Worm (Caenorhabditis elegans): ENCODE measurements around the gene C50F4.6.

C50F4.6 gene

DNA sequence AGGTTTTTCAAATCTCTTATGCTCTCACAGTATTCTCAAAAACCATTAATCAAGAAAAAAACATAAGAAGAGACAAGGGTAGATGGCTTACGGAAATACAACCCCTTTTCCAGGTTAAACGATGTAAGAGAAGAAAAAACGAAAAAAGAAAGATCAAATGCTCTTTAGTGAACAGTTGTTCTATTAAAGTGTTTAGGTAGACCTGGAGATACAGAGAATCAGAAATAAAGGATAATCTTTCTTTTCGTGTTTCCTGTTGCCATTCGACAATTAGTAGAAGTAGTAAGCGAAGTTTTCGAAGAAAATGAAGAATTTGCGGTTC is 37.4 kb downstream of the C50F4.6 start, which contains the start of gene K09G1.1:
Gene K09G1.1, plus strand, starts transcription at position 223 of the 322 bp plus-strand sequence.
- TF ChIP-seq nfya-1 (tag; optimal IDR thresholded peaks at IDR 0.05; ENCODE audit: borderline replicate concordance, insufficient read depth) (no peak), F52B5.7 (tag; optimal IDR thresholded peaks at IDR 0.05) (no peak), efl-1 (GFP tag; optimal IDR thresholded peaks at IDR 0.05) (no peak), lsy-27 (tag; optimal IDR thresholded peaks at IDR 0.05; ENCODE audit: borderline replicate concordance, insufficient read depth) (no peak), ztf-28 (GFP tag; IDR thresholded peaks at IDR 0.05) (no peak), unc-130 (GFP tag; optimal IDR thresholded peaks at IDR 0.05) (no peak), hrde-1 (tag; optimal IDR thresholded peaks at IDR 0.05; ENCODE audit: borderline replicate concordance) (no peak), pbrm-1 (GFP tag; IDR thresholded peaks at IDR 0.05) (no peak), B0261.1 (tag; optimal IDR thresholded peaks at IDR 0.05) (no peak), gei-17 (GFP tag; optimal IDR thresholded peaks at IDR 0.05) (no peak)

DNA sequence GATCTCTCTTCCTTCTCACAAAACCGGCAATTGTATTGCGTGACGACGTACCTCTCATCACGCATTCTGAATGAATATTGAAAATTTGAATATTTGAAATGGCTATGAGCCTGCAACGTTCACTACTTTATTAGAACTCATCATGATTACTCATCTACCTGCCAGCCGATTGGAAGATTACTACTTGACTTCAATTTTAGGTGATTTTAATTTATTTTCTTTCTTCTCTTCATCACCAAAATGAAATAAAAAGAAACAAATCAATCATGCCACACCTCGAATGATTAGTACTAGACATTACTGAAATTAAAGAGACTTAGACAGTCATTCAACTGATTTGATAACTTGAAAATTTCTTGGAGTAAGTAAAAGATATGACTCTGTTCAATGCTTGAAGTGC is 38.4 kb downstream of the C50F4.6 start:
- TF ChIP-seq cebp-2 (GFP tag; IDR thresholded peaks at IDR 0.05) (no peak), egl-18 (GFP tag; IDR thresholded peaks at IDR 0.05) (no peak), C17E4.6 (GFP tag; IDR thresholded peaks at IDR 0.05) (no peak)

DNA sequence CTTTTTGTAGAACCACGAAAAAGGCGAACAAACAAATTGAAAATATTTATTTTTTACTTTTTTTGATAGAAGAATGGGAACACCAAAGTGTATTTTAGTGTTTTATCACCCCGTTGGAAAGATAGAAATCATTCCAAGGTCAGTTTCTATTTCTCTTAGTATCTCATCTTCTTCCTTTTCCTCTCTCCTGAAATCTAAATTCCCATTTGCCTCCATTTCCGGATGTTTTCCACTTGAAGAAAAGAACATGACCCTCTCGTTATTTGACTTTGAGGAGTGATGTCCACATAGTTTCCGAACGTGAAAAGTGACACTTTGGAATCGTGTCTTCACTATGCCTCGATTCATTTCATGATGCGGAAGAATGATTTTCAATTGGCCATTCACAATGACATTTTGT is 41.7 kb downstream of the C50F4.6 start:
- no peak for TF ChIP-seq hlh-26 (GFP tag; conservative IDR thresholded peaks at IDR 0.05)
- TF ChIP-seq dox-1 (GFP tag; IDR thresholded peaks at IDR 0.05) = no peak
- TF ChIP-seq lin-54 (GFP tag; optimal IDR thresholded peaks at IDR 0.05) = no peak
- TF ChIP-seq unc-130 (GFP tag; optimal IDR thresholded peaks at IDR 0.05) = no peak
- TF ChIP-seq F39B2.1 (GFP tag; IDR thresholded peaks at IDR 0.05) = no peak
- no peak for TF ChIP-seq efl-1 (GFP tag; optimal IDR thresholded peaks at IDR 0.05)
- TF ChIP-seq lin-35 (GFP tag; optimal IDR thresholded peaks at IDR 0.05) = no peak
- no peak for TF ChIP-seq lir-1 (GFP tag; conservative IDR thresholded peaks at IDR 0.05)
- no peak for TF ChIP-seq chd-7 (tag; optimal IDR thresholded peaks at IDR 0.05)
- no peak for TF ChIP-seq sdz-38 (tag; optimal IDR thresholded peaks at IDR 0.05)
- no peak for TF ChIP-seq snpc-1.1 (tag; optimal IDR thresholded peaks at IDR 0.05; ENCODE audit: insufficient read depth)
- TF ChIP-seq attf-3 (GFP tag; conservative IDR thresholded peaks at IDR 0.05) = no peak
- TF ChIP-seq ceh-58 (GFP tag; IDR thresholded peaks at IDR 0.05) = no peak
- TF ChIP-seq cebp-1 (GFP tag; IDR thresholded peaks at IDR 0.05) = no peak
- no peak for TF ChIP-seq cebp-1 (tag; optimal IDR thresholded peaks at IDR 0.05)
- no peak for TF ChIP-seq aptf-3 (GFP tag; IDR thresholded peaks at IDR 0.05)
- no peak for TF ChIP-seq nfyb-1 (GFP tag; IDR thresholded peaks at IDR 0.05)
- TF ChIP-seq ztf-25 (GFP tag; IDR thresholded peaks at IDR 0.05) = no peak
- TF ChIP-seq hrde-1 (tag; optimal IDR thresholded peaks at IDR 0.05; ENCODE audit: borderline replicate concordance) = no peak
- TF ChIP-seq rpc-1 (optimal IDR thresholded peaks at IDR 0.05) = no peak
- no peak for TF ChIP-seq rpc-1 (tag; optimal IDR thresholded peaks at IDR 0.05)
- no peak for TF ChIP-seq ceh-91 (GFP tag; IDR thresholded peaks at IDR 0.05)

DNA sequence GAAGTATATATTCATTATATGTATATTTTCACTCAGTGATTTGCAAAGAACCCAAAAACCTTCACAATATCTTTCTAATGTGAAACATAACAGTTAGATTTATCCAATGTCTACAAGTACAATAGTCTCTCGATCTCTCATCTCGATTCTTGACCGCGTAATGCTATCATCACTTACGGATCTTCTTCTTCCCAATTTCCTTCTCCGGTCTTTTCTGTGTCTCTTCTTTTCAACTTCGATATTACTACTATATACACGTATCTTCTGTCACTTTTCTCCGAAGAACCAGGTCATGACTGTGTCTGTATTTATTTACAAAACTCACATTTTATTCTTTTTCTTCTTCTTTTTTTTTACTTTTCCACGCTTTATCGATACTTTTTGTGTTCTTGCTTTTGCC is 42.7 kb downstream of the C50F4.6 start:
- TF ChIP-seq sptf-2 (GFP tag; optimal IDR thresholded peaks at IDR 0.05) (no peak), unc-62 (GFP tag; optimal IDR thresholded peaks at IDR 0.05) (no peak), F55B11.4 (tag; optimal IDR thresholded peaks at IDR 0.05; ENCODE audit: borderline replicate concordance, insufficient read depth) (no peak), mxl-1 (tag; optimal IDR thresholded peaks at IDR 0.05) (no peak), madf-3 (GFP tag; IDR thresholded peaks at IDR 0.05) (no peak)

Data from whole organism, young adult.